Worm (Caenorhabditis elegans): ENCODE results near the gene F33H12.7.
"Not testable (repeated sequence)": the region's sequence is repeated elsewhere in the genome, so short reads cannot be mapped to it uniquely, and the experiment has no call there.

The F33H12.7 gene

DNA sequence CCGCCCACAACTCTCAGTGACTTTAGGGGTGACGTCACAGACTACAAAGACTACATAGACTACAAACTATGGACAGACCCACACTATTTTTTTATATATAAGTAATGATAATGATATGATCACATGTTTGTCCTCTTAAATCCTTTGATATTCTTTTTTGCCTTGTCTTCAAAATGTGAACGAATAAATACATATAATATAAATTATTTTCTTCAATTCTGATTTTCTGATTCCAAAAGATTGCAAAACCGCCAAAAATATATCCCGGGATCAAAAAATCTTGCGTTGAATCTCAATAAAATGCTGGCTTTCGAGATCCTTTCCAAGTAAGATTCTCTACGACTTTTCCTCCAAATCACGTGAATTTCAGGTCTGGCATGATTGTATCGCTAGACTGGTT is 13.5 kb upstream of the F33H12.7 start, which contains the start of gene F33H12.1:
Gene F33H12.1, plus strand, starts transcription at position 301 of the 400 bp plus-strand sequence.
- TF ChIP-seq pha-2 (tag; optimal IDR thresholded peaks at IDR 0.05); lin-11 (tag; optimal IDR thresholded peaks at IDR 0.05); C38D4.7 (GFP tag; optimal IDR thresholded peaks at IDR 0.05): not testable (repeated sequence)

DNA sequence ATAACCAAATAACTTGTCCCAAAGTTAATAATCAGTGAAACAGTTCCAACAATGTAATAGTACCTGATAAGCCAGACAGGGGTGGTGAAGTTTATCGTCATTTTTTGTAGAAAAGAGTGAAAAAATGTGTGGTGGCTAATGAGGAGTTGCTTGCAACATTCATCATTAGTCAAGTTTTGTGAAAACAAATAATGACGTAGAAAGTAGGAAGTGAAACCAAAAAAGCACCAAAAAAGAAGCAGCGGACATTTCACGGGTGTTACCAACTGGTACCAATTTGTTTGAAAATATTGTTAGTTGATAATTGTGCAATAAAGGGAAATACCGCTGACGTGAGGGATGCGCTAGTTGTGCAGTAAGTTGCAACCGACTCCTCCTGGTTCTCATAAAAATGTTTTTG is 1.2 kb downstream of the F33H12.7 start, which contains the start of gene sri-36:
Gene sri-36, minus strand, starts transcription at position 101 of the 400 bp plus-strand sequence.
- TF ChIP-seq hlh-6 (tag; optimal IDR thresholded peaks at IDR 0.05) (no peak), pax-1 (tag; optimal IDR thresholded peaks at IDR 0.05) (no peak), fax-1 (tag; optimal IDR thresholded peaks at IDR 0.05) (no peak), tbx-7 (tag; optimal IDR thresholded peaks at IDR 0.05) (no peak), pros-1 (tag; optimal IDR thresholded peaks at IDR 0.05) (no peak), pqm-1 (tag; optimal IDR thresholded peaks at IDR 0.05) (no peak), ceh-34 (tag; optimal IDR thresholded peaks at IDR 0.05) (no peak), unc-42 (tag; optimal IDR thresholded peaks at IDR 0.05) (no peak), elt-2 (tag; optimal IDR thresholded peaks at IDR 0.05) (no peak), ceh-19 (GFP tag; optimal IDR thresholded peaks at IDR 0.05) (no peak), ceh-24 (tag; optimal IDR thresholded peaks at IDR 0.05) (no peak), rnt-1 (tag; optimal IDR thresholded peaks at IDR 0.05) (no peak), ceh-9 (tag; optimal IDR thresholded peaks at IDR 0.05) (no peak), nfya-1 (tag; optimal IDR thresholded peaks at IDR 0.05) (no peak)

ce11 chrII:2583044-2583443 is 3.7 kb downstream of the F33H12.7 start, which contains the start of gene sri-74:
Gene sri-74 (minus strand): TSS chrII:2583144.
- TF ChIP-seq K09A11.1 (tag; optimal IDR thresholded peaks at IDR 0.05; ENCODE audit: insufficient read depth) (no peak), lin-11 (tag; optimal IDR thresholded peaks at IDR 0.05) (no peak), ref-2 (tag; optimal IDR thresholded peaks at IDR 0.05) (no peak), che-1 (tag; optimal IDR thresholded peaks at IDR 0.05) (no peak), hlh-30 (tag; optimal IDR thresholded peaks at IDR 0.05; ENCODE audit: insufficient read depth) (no peak)

ce11 chrII:2578216-2578615 is 8.5 kb downstream of the F33H12.7 start:
- no peak for TF ChIP-seq hlh-13 (GFP tag; optimal IDR thresholded peaks at IDR 0.05)
- TF ChIP-seq K02D7.2 (tag; optimal IDR thresholded peaks at IDR 0.05): no peak
- TF ChIP-seq nfya-1 (tag; optimal IDR thresholded peaks at IDR 0.05): no peak

ce11 chrII:2570384-2570964 is 16.2 kb downstream of the F33H12.7 start:
- peak; percentile 35 for TF ChIP-seq hlh-13 (GFP tag; optimal IDR thresholded peaks at IDR 0.05)
- TF ChIP-seq ttx-3 (tag; optimal IDR thresholded peaks at IDR 0.05): peak; percentile 76
- TF ChIP-seq sox-4 (tag; optimal IDR thresholded peaks at IDR 0.05): peak; percentile 32
- TF ChIP-seq Y22D7AL.16 (tag; optimal IDR thresholded peaks at IDR 0.05): peak; percentile 36
- peak; percentile 63 for TF ChIP-seq ahr-1 (tag; optimal IDR thresholded peaks at IDR 0.05)
- TF ChIP-seq lin-11 (tag; optimal IDR thresholded peaks at IDR 0.05): peak; percentile 41
- not testable (repeated sequence) for TF ChIP-seq unc-3 (GFP tag; conservative IDR thresholded peaks at IDR 0.05)
- TF ChIP-seq unc-3 (tag; optimal IDR thresholded peaks at IDR 0.05): peak; percentile 30
- peak; percentile 24 for TF ChIP-seq elt-2 (tag; optimal IDR thresholded peaks at IDR 0.05)
- peak; percentile 62 for TF ChIP-seq gmeb-2 (tag; optimal IDR thresholded peaks at IDR 0.05)
- TF ChIP-seq che-1 (tag; optimal IDR thresholded peaks at IDR 0.05): peak; percentile 65
- peak; percentile 27 for TF ChIP-seq ztf-16 (tag; optimal IDR thresholded peaks at IDR 0.05)
- peak; percentile 67 for TF ChIP-seq K02D7.2 (tag; optimal IDR thresholded peaks at IDR 0.05)
- TF ChIP-seq pha-2 (tag; optimal IDR thresholded peaks at IDR 0.05): peak; percentile 89
- peak; percentile 61 for TF ChIP-seq madf-2 (tag; optimal IDR thresholded peaks at IDR 0.05)
